Worm (Caenorhabditis elegans) whole organism, L1 larva: ENCODE data around the gene C18G1.6.

ENCODE experiments used
- aha-1 ChIP-seq: fragments of 150-350 bp; optimal IDR thresholded peaks from 2 replicates; lab custom pipeline; 2014; ENCODE audit warnings: missing biosample characterization, missing genetic modification characterization
- ceh-88 ChIP-seq: fragments of 200-800 bp; sonication (Bioruptor generic); IDR thresholded peaks from 2 replicates; pipeline ENCODE4 v1.3.6; 2022; ENCODE audit warnings: missing genetic modification characterization, missing compliant biosample characterization
- ces-1 ChIP-seq: fragments of 150-350 bp; optimal IDR thresholded peaks from 2 replicates; lab custom pipeline; 2014; ENCODE audit warnings: missing biosample characterization, missing genetic modification reagents, missing genetic modification characterization
- efl-1 ChIP-seq, 4 experiments: fragments of 150-350 bp; optimal IDR thresholded peaks in 3 of 4; peaks in 1 of 4; 1 replicate in 1 of 4; 2 replicates in 3 of 4; lab custom pipeline; 2014; ENCODE audit warnings: missing biosample characterization in 2 of 4, missing genetic modification characterization in 2 of 4, missing genetic modification reagents in 2 of 4
- elt-3 ChIP-seq, 6 experiments: fragments of 150-350 bp in 1 of 6; sonication (generic microtip); optimal IDR thresholded peaks; 2 replicates each; lab custom pipeline; 2017 to 2018; ENCODE audit warnings: missing biosample characterization in 6 of 6, missing genetic modification characterization in 6 of 6, inconsistent platforms in 1 of 6
- fkh-8 ChIP-seq: sonication (generic microtip); optimal IDR thresholded peaks from 2 replicates; lab custom pipeline; 2016; ENCODE audit warnings: mild to moderate bottlenecking, missing genetic modification characterization, missing compliant biosample characterization
- fos-1 ChIP-seq: fragments of 150-350 bp; optimal IDR thresholded peaks from 2 replicates; lab custom pipeline; 2014; ENCODE audit warnings: missing biosample characterization, missing genetic modification characterization
- hlh-4 ChIP-seq: sonication (generic microtip); optimal IDR thresholded peaks from 2 replicates; lab custom pipeline; 2016; ENCODE audit warnings: mild to moderate bottlenecking, missing genetic modification characterization, missing compliant biosample characterization
- lin-35 ChIP-seq, 2 experiments: fragments of 150-350 bp; optimal IDR thresholded peaks; 2 replicates each; lab custom pipeline; 2014; ENCODE audit warnings: missing biosample characterization in 2 of 2, missing genetic modification characterization in 2 of 2, missing genetic modification reagents in 2 of 2
- lir-3 ChIP-seq: sonication (generic microtip); optimal IDR thresholded peaks from 2 replicates; lab custom pipeline; 2016; ENCODE audit warnings: mild to moderate bottlenecking, missing genetic modification characterization, moderate library complexity, missing compliant biosample characterization; ENCODE audit not compliant: poor library complexity
- nhr-28 ChIP-seq: fragments of 150-350 bp; optimal IDR thresholded peaks from 2 replicates; lab custom pipeline; 2014; ENCODE audit warnings: missing biosample characterization, missing genetic modification characterization
- nhr-47 ChIP-seq: sonication (generic microtip); optimal IDR thresholded peaks from 2 replicates; lab custom pipeline; 2016; ENCODE audit warnings: mild to moderate bottlenecking, missing genetic modification characterization, moderate library complexity, missing compliant biosample characterization
- nhr-71 ChIP-seq: sonication (generic microtip); optimal IDR thresholded peaks from 2 replicates; lab custom pipeline; 2016; ENCODE audit warnings: mild to moderate bottlenecking, missing genetic modification characterization, moderate library complexity, missing compliant biosample characterization
- nhr-90 ChIP-seq: sonication (generic microtip); optimal IDR thresholded peaks from 2 replicates; lab custom pipeline; 2016; ENCODE audit warnings: mild to moderate bottlenecking, missing genetic modification characterization, missing compliant biosample characterization; ENCODE audit not compliant: poor library complexity
- rnt-1 ChIP-seq: sonication (generic microtip); optimal IDR thresholded peaks from 2 replicates; lab custom pipeline; 2016; ENCODE audit warnings: mild to moderate bottlenecking, missing genetic modification characterization, moderate library complexity, missing compliant biosample characterization
- unc-30 ChIP-seq: sonication (generic microtip); optimal IDR thresholded peaks from 2 replicates; lab custom pipeline; 2017; ENCODE audit warnings: missing biosample characterization, missing genetic modification characterization
- xbp-1 ChIP-seq: sonication (generic microtip); optimal IDR thresholded peaks from 2 replicates; lab custom pipeline; 2016; ENCODE audit warnings: missing genetic modification characterization, missing compliant biosample characterization

The C18G1.6 gene

DNA sequence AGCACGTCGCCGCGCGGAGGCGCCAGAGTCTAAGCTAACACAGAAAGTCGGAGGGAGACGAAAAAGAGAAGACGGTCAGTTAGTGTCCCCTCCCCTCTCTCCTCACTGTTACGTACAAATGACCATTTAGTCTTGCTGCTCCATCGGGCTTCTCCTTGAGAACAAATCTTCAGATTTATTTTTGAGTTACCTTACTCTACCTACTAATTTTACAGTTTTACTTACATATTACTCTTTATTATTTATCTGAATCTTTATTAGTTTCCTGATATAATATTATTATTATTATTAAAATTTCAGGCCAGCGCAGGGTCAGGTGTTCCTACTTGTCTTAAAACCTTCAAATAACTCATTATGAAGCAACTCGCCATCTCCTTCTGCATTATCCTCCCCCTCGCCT lies 50.4 kb downstream of the C18G1.6 start, which contains the start of gene R02F11.1:
TSS of gene R02F11.1 (plus strand) at position 301 of the 400 bp plus-strand sequence.
- TF ChIP-seq rnt-1 (tag; lab: Kevin White, UChicago) (no peak), lin-35 (GFP tag; optimal IDR thresholded peaks at IDR 0.05; lab: Kevin White, UChicago) (no peak), lir-3 (tag; lab: Kevin White, UChicago) (no peak), fos-1 (tag; lab: Kevin White, UChicago) (no peak), nhr-71 (no peak), nhr-90 (tag; lab: Kevin White, UChicago) (no peak), unc-30 (tag; lab: Kevin White, UChicago) (no peak), fkh-8 (tag; lab: Kevin White, UChicago) (no peak), nhr-47 (tag; lab: Kevin White, UChicago) (no peak), nhr-28 (tag; lab: Kevin White, UChicago) (no peak), ces-1 (GFP tag; lab: Kevin White, UChicago) (no peak)

DNA sequence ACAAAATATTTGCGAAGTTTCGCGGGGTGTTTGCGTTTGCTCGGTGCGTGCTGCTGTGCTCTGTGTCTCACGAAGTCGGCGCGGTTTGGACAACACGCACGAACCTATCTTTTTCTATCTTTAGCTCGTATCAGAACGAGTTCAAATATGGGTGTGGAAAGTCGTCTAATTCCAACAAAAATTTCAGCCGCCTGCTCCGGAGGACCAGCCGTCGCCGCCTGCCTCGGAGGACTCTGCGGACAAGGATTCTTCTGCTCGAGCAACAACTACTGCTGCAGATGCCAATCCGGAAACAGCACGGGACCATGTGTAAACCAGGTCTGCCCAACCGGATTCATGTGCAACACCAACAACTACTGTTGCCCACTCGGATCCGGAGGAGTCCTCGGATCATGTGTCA lies 51.5 kb downstream of the C18G1.6 start:
- TF ChIP-seq nhr-47 (tag; lab: Kevin White, UChicago) (no peak), ceh-88 (GFP tag; lab: Robert Waterston, UW) (no peak), xbp-1 (tag; lab: Kevin White, UChicago) (no peak), elt-3 (tag; optimal IDR thresholded peaks at IDR 0.05; lab: Kevin White, UChicago) (no peak), aha-1 (tag; lab: Kevin White, UChicago) (no peak), nhr-28 (tag; lab: Kevin White, UChicago) (no peak), nhr-71 (no peak), hlh-4 (tag; lab: Kevin White, UChicago) (no peak), efl-1 (optimal IDR thresholded peaks at IDR 0.05; lab: Kevin White, UChicago) (no peak), efl-1 (GFP tag; optimal IDR thresholded peaks at IDR 0.05 in 1 of 2; lab: Kevin White, UChicago) (peak in 1 of 2 experiments; percentile 87)
